Worm (Caenorhabditis elegans) whole organism, L1 larva: ENCODE data around the gene C03C10.2.

Experiments
- C04F5.9 ChIP-seq: sonication (generic microtip); optimal IDR thresholded peaks from 2 replicates; lab custom pipeline; 2016; ENCODE audit warnings: missing genetic modification characterization, missing compliant biosample characterization
- C16A3.4 ChIP-seq: fragments of 150-350 bp; optimal IDR thresholded peaks from 2 replicates; lab custom pipeline; 2014; ENCODE audit warnings: missing biosample characterization, missing genetic modification characterization
- C34B4.2 ChIP-seq: sonication (generic microtip); optimal IDR thresholded peaks from 2 replicates; lab custom pipeline; 2017; ENCODE audit warnings: mild to moderate bottlenecking, missing genetic modification characterization, missing compliant biosample characterization
- aha-1 ChIP-seq: fragments of 150-350 bp; optimal IDR thresholded peaks from 2 replicates; lab custom pipeline; 2014; ENCODE audit warnings: missing biosample characterization, missing genetic modification characterization
- ama-1 ChIP-seq: fragments of 150-350 bp; optimal IDR thresholded peaks from 2 replicates; lab custom pipeline; 2014
- blmp-1 ChIP-seq: fragments of 150-350 bp; optimal IDR thresholded peaks from 2 replicates; lab custom pipeline; 2014; ENCODE audit warnings: missing biosample characterization, missing genetic modification characterization
- ceh-63 ChIP-seq: fragments of 200-800 bp; sonication (Bioruptor generic); optimal IDR thresholded peaks from 2 replicates; lab custom pipeline; 2018; ENCODE audit warnings: mild to moderate bottlenecking, missing genetic modification characterization, missing compliant biosample characterization
- ceh-8 ChIP-seq: fragments of 200-800 bp; sonication (Bioruptor generic); optimal IDR thresholded peaks from 2 replicates; lab custom pipeline; 2018; ENCODE audit warnings: mild to moderate bottlenecking, missing genetic modification characterization, moderate library complexity, missing compliant biosample characterization
- ceh-88 ChIP-seq: fragments of 200-800 bp; sonication (Bioruptor generic); IDR thresholded peaks from 2 replicates; pipeline ENCODE4 v1.3.6; 2022; ENCODE audit warnings: missing genetic modification characterization, missing compliant biosample characterization
- ceh-90 ChIP-seq: sonication (generic microtip); optimal IDR thresholded peaks from 2 replicates; lab custom pipeline; 2016; ENCODE audit warnings: missing genetic modification characterization, missing compliant biosample characterization
- ces-1 ChIP-seq: fragments of 150-350 bp; optimal IDR thresholded peaks from 2 replicates; lab custom pipeline; 2014; ENCODE audit warnings: missing biosample characterization, missing genetic modification reagents, missing genetic modification characterization
- efl-1 ChIP-seq, 4 experiments: fragments of 150-350 bp; optimal IDR thresholded peaks in 3 of 4; peaks in 1 of 4; 1 replicate in 1 of 4; 2 replicates in 3 of 4; lab custom pipeline; 2014; ENCODE audit warnings: missing biosample characterization in 2 of 4, missing genetic modification characterization in 2 of 4, missing genetic modification reagents in 2 of 4
- efl-3 ChIP-seq: fragments of 200-800 bp; sonication (Bioruptor generic); optimal IDR thresholded peaks from 2 replicates; lab custom pipeline; 2018; ENCODE audit warnings: mild to moderate bottlenecking, missing genetic modification characterization, missing compliant biosample characterization
- egl-27 ChIP-seq, 2 experiments: fragments of 150-350 bp in 1 of 2; sonication (generic microtip); optimal IDR thresholded peaks; 3 replicates each; lab custom pipeline; 2017 to 2018; ENCODE audit warnings: missing biosample characterization in 2 of 2, missing genetic modification characterization in 2 of 2, missing genetic modification reagents in 2 of 2
- elt-2 ChIP-seq: sonication (generic microtip); optimal IDR thresholded peaks from 2 replicates; lab custom pipeline; 2016; ENCODE audit warnings: missing genetic modification characterization, mild to moderate bottlenecking, inconsistent platforms, missing compliant biosample characterization, missing genetic modification reagents
- elt-3 ChIP-seq, 6 experiments: fragments of 150-350 bp in 1 of 6; sonication (generic microtip); optimal IDR thresholded peaks; 2 replicates each; lab custom pipeline; 2017 to 2018; ENCODE audit warnings: missing biosample characterization in 6 of 6, missing genetic modification characterization in 6 of 6, inconsistent platforms in 1 of 6
- ets-5 ChIP-seq: fragments of 200-800 bp; sonication (Bioruptor generic); IDR thresholded peaks from 2 replicates; pipeline ENCODE4 v1.3.6; 2022; ENCODE audit warnings: missing genetic modification characterization, missing compliant biosample characterization
- fkh-10 ChIP-seq: sonication (generic microtip); optimal IDR thresholded peaks from 2 replicates; lab custom pipeline; 2017; ENCODE audit warnings: missing biosample characterization, missing genetic modification reagents, missing genetic modification characterization
- fkh-4 ChIP-seq: sonication (generic microtip); optimal IDR thresholded peaks from 2 replicates; lab custom pipeline; 2016; ENCODE audit warnings: missing compliant biosample characterization, missing genetic modification characterization, borderline replicate concordance
- fkh-8 ChIP-seq: sonication (generic microtip); optimal IDR thresholded peaks from 2 replicates; lab custom pipeline; 2016; ENCODE audit warnings: mild to moderate bottlenecking, missing genetic modification characterization, missing compliant biosample characterization
- fos-1 ChIP-seq: fragments of 150-350 bp; optimal IDR thresholded peaks from 2 replicates; lab custom pipeline; 2014; ENCODE audit warnings: missing biosample characterization, missing genetic modification characterization
- hlh-17 ChIP-seq: fragments of 200-800 bp; sonication (Bioruptor generic); optimal IDR thresholded peaks from 2 replicates; lab custom pipeline; 2018; ENCODE audit warnings: missing genetic modification characterization, mild to moderate bottlenecking, missing compliant biosample characterization, moderate library complexity, borderline replicate concordance
- lin-13 ChIP-seq: fragments of 150-350 bp; optimal IDR thresholded peaks from 2 replicates; lab custom pipeline; 2014; ENCODE audit warnings: missing biosample characterization, missing genetic modification reagents, missing genetic modification characterization
- lin-14 ChIP-seq: fragments of 200-800 bp; sonication (Bioruptor generic); optimal IDR thresholded peaks from 2 replicates; lab custom pipeline; 2018; ENCODE audit warnings: mild to moderate bottlenecking, missing genetic modification characterization, moderate library complexity, missing compliant biosample characterization
- lin-35 ChIP-seq, 2 experiments: fragments of 150-350 bp; optimal IDR thresholded peaks; 2 replicates each; lab custom pipeline; 2014; ENCODE audit warnings: missing biosample characterization in 2 of 2, missing genetic modification characterization in 2 of 2, missing genetic modification reagents in 2 of 2
- lir-3 ChIP-seq: sonication (generic microtip); optimal IDR thresholded peaks from 2 replicates; lab custom pipeline; 2016; ENCODE audit warnings: mild to moderate bottlenecking, missing genetic modification characterization, moderate library complexity, missing compliant biosample characterization; ENCODE audit not compliant: poor library complexity
- nhr-71 ChIP-seq: sonication (generic microtip); optimal IDR thresholded peaks from 2 replicates; lab custom pipeline; 2016; ENCODE audit warnings: mild to moderate bottlenecking, missing genetic modification characterization, moderate library complexity, missing compliant biosample characterization
- nhr-84 ChIP-seq: sonication (generic microtip); optimal IDR thresholded peaks from 2 replicates; lab custom pipeline; 2017; ENCODE audit warnings: missing biosample characterization, missing genetic modification characterization
- nhr-85 ChIP-seq: sonication (generic microtip); peaks from one replicate; lab custom pipeline; 2016; ENCODE audit warnings: missing genetic modification characterization, inconsistent platforms, missing compliant biosample characterization
- pax-3 ChIP-seq: fragments of 200-800 bp; sonication (Bioruptor generic); optimal IDR thresholded peaks from 2 replicates; lab custom pipeline; 2018; ENCODE audit warnings: mild to moderate bottlenecking, missing genetic modification characterization, moderate library complexity, missing compliant biosample characterization
- rnt-1 ChIP-seq: sonication (generic microtip); optimal IDR thresholded peaks from 2 replicates; lab custom pipeline; 2016; ENCODE audit warnings: mild to moderate bottlenecking, missing genetic modification characterization, moderate library complexity, missing compliant biosample characterization
- snu-23 ChIP-seq: sonication (generic microtip); optimal IDR thresholded peaks from 2 replicates; lab custom pipeline; 2016; ENCODE audit warnings: missing genetic modification characterization, missing compliant biosample characterization
- sptf-1 ChIP-seq: fragments of 150-350 bp; optimal IDR thresholded peaks from 2 replicates; lab custom pipeline; 2014; ENCODE audit warnings: missing biosample characterization, missing genetic modification characterization
- sup-37 ChIP-seq: fragments of 200-800 bp; sonication (Bioruptor generic); optimal IDR thresholded peaks from 2 replicates; lab custom pipeline; 2018; ENCODE audit warnings: mild to moderate bottlenecking, missing genetic modification characterization, missing compliant biosample characterization
- tbx-2 ChIP-seq: sonication (generic microtip); optimal IDR thresholded peaks from 2 replicates; lab custom pipeline; 2016; ENCODE audit warnings: missing genetic modification characterization, missing compliant biosample characterization
- tlp-1 ChIP-seq: fragments of 150-350 bp; optimal IDR thresholded peaks from 2 replicates; lab custom pipeline; 2014; ENCODE audit warnings: missing biosample characterization, missing genetic modification characterization
- unc-30 ChIP-seq: sonication (generic microtip); optimal IDR thresholded peaks from 2 replicates; lab custom pipeline; 2017; ENCODE audit warnings: missing biosample characterization, missing genetic modification characterization
- zag-1 ChIP-seq: fragments of 150-350 bp; optimal IDR thresholded peaks from 2 replicates; lab custom pipeline; 2014; ENCODE audit warnings: missing biosample characterization, missing genetic modification characterization

The C03C10.2 gene

ce11 chrIII:4063724-4064123 is 27.1 kb upstream of the C03C10.2 start (continued):
- TF ChIP-seq lir-3 (tag; lab: Kevin White, UChicago) (no peak), ceh-88 (GFP tag; lab: Robert Waterston, UW) (no peak), rnt-1 (tag; lab: Kevin White, UChicago) (no peak), ceh-90 (tag; lab: Kevin White, UChicago) (no peak), zag-1 (tag; lab: Kevin White, UChicago) (no peak), efl-1 (optimal IDR thresholded peaks at IDR 0.05; lab: Kevin White, UChicago) (peak; percentile 22 to 24), efl-1 (GFP tag; optimal IDR thresholded peaks at IDR 0.05 in 1 of 2; lab: Kevin White, UChicago) (no peak)

ce11 chrIII:4066333-4066732 is 24.5 kb upstream of the C03C10.2 start, which contains the start of gene unc-79:
Gene unc-79 (plus strand): TSS chrIII:4066633.
- TF ChIP-seq efl-1 (optimal IDR thresholded peaks at IDR 0.05; lab: Kevin White, UChicago) (no peak), efl-1 (GFP tag; optimal IDR thresholded peaks at IDR 0.05 in 1 of 2; lab: Kevin White, UChicago) (peak in 1 of 2 experiments; percentile 64), ceh-63 (GFP tag; lab: Kevin White, UChicago) (no peak)

ce11 chrIII:4068120-4068519 is 22.8 kb upstream of the C03C10.2 start:
- TF ChIP-seq lin-35 (GFP tag; optimal IDR thresholded peaks at IDR 0.05; lab: Kevin White, UChicago) (no peak), lin-13 (no peak), sptf-1 (tag; lab: Kevin White, UChicago) (no peak), C34B4.2 (tag; lab: Kevin White, UChicago) (no peak), lin-14 (GFP tag; lab: Kevin White, UChicago) (peak; percentile 49), zag-1 (tag; lab: Kevin White, UChicago) (no peak), C04F5.9 (tag; lab: Kevin White, UChicago) (no peak)

- TF ChIP-seq lin-35 (GFP tag; optimal IDR thresholded peaks at IDR 0.05; lab: Kevin White, UChicago) (no peak), blmp-1 (tag; lab: Kevin White, UChicago) (no peak), ets-5 (GFP tag; lab: Robert Waterston, UW) (no peak), lin-14 (GFP tag; lab: Kevin White, UChicago) (peak; percentile 79), nhr-71 (tag; lab: Kevin White, UChicago) (no peak), snu-23 (GFP tag; lab: Kevin White, UChicago) (no peak), ces-1 (no peak), pax-3 (tag; lab: Kevin White, UChicago) (no peak), nhr-84 (tag; lab: Kevin White, UChicago) (no peak), tbx-2 (tag; lab: Kevin White, UChicago) (peak; percentile 31)
- TF ChIP-seq, all 84 proteins: peak for 2
These were observed 20.6 kb upstream of the C03C10.2 start for ce11 chrIII:4070239-4070638.

- TF ChIP-seq rnt-1 (tag; lab: Kevin White, UChicago) (no peak), efl-1 (optimal IDR thresholded peaks at IDR 0.05; lab: Kevin White, UChicago) (no peak), efl-1 (GFP tag; optimal IDR thresholded peaks at IDR 0.05 in 1 of 2; lab: Kevin White, UChicago) (peak in 1 of 2 experiments; percentile 68), efl-3 (GFP tag; lab: Kevin White, UChicago) (no peak), fkh-10 (GFP tag; lab: Kevin White, UChicago) (no peak)
These were observed 7.4 kb upstream of the C03C10.2 start for ce11 chrIII:4083429-4083828.

ce11 chrIII:4085657-4086056 is 5.2 kb upstream of the C03C10.2 start:
- no peak for TF ChIP-seq fkh-4 (tag; lab: Kevin White, UChicago)
- peak; percentile 25 for TF ChIP-seq fkh-8 (tag; lab: Kevin White, UChicago)
- no peak for TF ChIP-seq ceh-8 (GFP tag; lab: Kevin White, UChicago)
- no peak for TF ChIP-seq rnt-1 (tag; lab: Kevin White, UChicago)

ce11 chrIII:4086536-4086935 is 4.3 kb upstream of the C03C10.2 start, which contains the start of gene kin-19:
Gene kin-19 (minus strand): TSS chrIII:4086636.
- TF ChIP-seq elt-2 (no peak), lin-13 (no peak), sup-37 (no peak), fkh-4 (tag; lab: Kevin White, UChicago) (no peak), nhr-85 (tag; lab: Kevin White, UChicago) (no peak), unc-30 (no peak), aha-1 (no peak), hlh-17 (GFP tag; lab: Kevin White, UChicago) (no peak), egl-27 (tag; optimal IDR thresholded peaks at IDR 0.05; lab: Kevin White, UChicago) (no peak), zag-1 (tag; lab: Kevin White, UChicago) (no peak), elt-3 (tag; optimal IDR thresholded peaks at IDR 0.05; lab: Kevin White, UChicago) (no peak), tlp-1 (tag; lab: Kevin White, UChicago) (no peak), C16A3.4 (tag; lab: Kevin White, UChicago) (no peak), ama-1 (no peak), fos-1 (no peak), efl-1 (optimal IDR thresholded peaks at IDR 0.05; lab: Kevin White, UChicago) (no peak), efl-1 (GFP tag; optimal IDR thresholded peaks at IDR 0.05 in 1 of 2; lab: Kevin White, UChicago) (no peak), fkh-10 (GFP tag; lab: Kevin White, UChicago) (no peak), efl-3 (GFP tag; lab: Kevin White, UChicago) (no peak)
- TF ChIP-seq, all 84 proteins: peak for 0
